Fruit fly (Drosophila melanogaster) whole organism, embryonic: ENCODE measurements around the gene Ifrd1.

Source experiments
- Abd-B ChIP-seq: fragments of 200-800 bp; sonication (Bioruptor generic); optimal IDR thresholded peaks from 2 replicates; lab custom pipeline; 2018; ENCODE audit warnings: missing biosample characterization, mild to moderate bottlenecking, missing genetic modification characterization, moderate library complexity
- Adf1 ChIP-seq: fragments of 200-800 bp; sonication (Bioruptor generic); IDR thresholded peaks from 2 replicates; pipeline ENCODE4 v1.3.6; 2022; ENCODE audit warnings: missing biosample characterization, missing genetic modification characterization
- Blimp-1 ChIP-seq: fragments of 200-800 bp; sonication (Bioruptor generic); optimal IDR thresholded peaks from 3 replicates; lab custom pipeline; 2018; ENCODE audit warnings: missing biosample characterization, missing genetic modification characterization, mild to moderate bottlenecking, moderate library complexity, missing genetic modification reagents
- CG10462 ChIP-seq: fragments of 200-800 bp; sonication (Bioruptor generic); optimal IDR thresholded peaks from 2 replicates; lab custom pipeline; 2016; ENCODE audit warnings: missing biosample characterization, missing genetic modification characterization
- CG11085 ChIP-seq: fragments of 200-800 bp; sonication (Bioruptor generic); IDR thresholded peaks from 2 replicates; pipeline ENCODE4 v1.3.6; 2022; ENCODE audit warnings: missing biosample characterization, missing genetic modification characterization
- CG12071 ChIP-seq: fragments of 200-800 bp; sonication (Bioruptor generic); optimal IDR thresholded peaks from 3 replicates; lab custom pipeline; 2018; ENCODE audit warnings: missing biosample characterization, mild to moderate bottlenecking, missing genetic modification characterization
- CG12744 ChIP-seq: fragments of 200-800 bp; sonication (Bioruptor generic); optimal IDR thresholded peaks from 2 replicates; lab custom pipeline; 2016; ENCODE audit warnings: missing biosample characterization, missing genetic modification characterization
- CG13624 ChIP-seq: fragments of 200-800 bp; sonication (Bioruptor generic); optimal IDR thresholded peaks from 2 replicates; lab custom pipeline; 2016; ENCODE audit warnings: missing biosample characterization, missing genetic modification characterization
- CG15269 ChIP-seq: fragments of 200-800 bp; sonication (Bioruptor generic); optimal IDR thresholded peaks from 2 replicates; lab custom pipeline; 2018; ENCODE audit warnings: missing biosample characterization, mild to moderate bottlenecking, missing genetic modification characterization, moderate library complexity
- CG15479 ChIP-seq: fragments of 200-800 bp; sonication (Bioruptor generic); optimal IDR thresholded peaks from 3 replicates; lab custom pipeline; 2019; ENCODE audit warnings: missing biosample characterization, mild to moderate bottlenecking, missing genetic modification characterization, moderate library complexity
- CG15696 ChIP-seq: fragments of 200-800 bp; sonication (Bioruptor generic); optimal IDR thresholded peaks from 2 replicates; lab custom pipeline; 2019; ENCODE audit warnings: missing biosample characterization, mild to moderate bottlenecking, missing genetic modification characterization, moderate library complexity
- CG16813 ChIP-seq: fragments of 200-800 bp; sonication (Bioruptor generic); IDR thresholded peaks from 3 replicates; pipeline ENCODE4 v1.3.6; 2022; ENCODE audit warnings: missing biosample characterization, missing genetic modification characterization; ENCODE audit not compliant: partially characterized antibody
- CG17568 ChIP-seq: fragments of 200-800 bp; sonication (Bioruptor generic); optimal IDR thresholded peaks from 2 replicates; lab custom pipeline; 2018; ENCODE audit warnings: missing biosample characterization, mild to moderate bottlenecking, missing genetic modification characterization, moderate library complexity
- CG2120 ChIP-seq: fragments of 200-800 bp; sonication (Bioruptor generic); optimal IDR thresholded peaks from 3 replicates; lab custom pipeline; 2016; ENCODE audit warnings: missing biosample characterization, missing genetic modification characterization
- CG31365 ChIP-seq: fragments of 200-800 bp; sonication (Bioruptor generic); optimal IDR thresholded peaks from 2 replicates; lab custom pipeline; 2018; ENCODE audit warnings: missing biosample characterization, mild to moderate bottlenecking, missing genetic modification characterization
- CG4404 ChIP-seq: fragments of 200-800 bp; sonication (Bioruptor generic); IDR thresholded peaks from 2 replicates; pipeline ENCODE4 v1.3.6; 2022; ENCODE audit warnings: missing biosample characterization, missing genetic modification characterization
- CG5953 ChIP-seq: fragments of 200-800 bp; sonication (Bioruptor generic); IDR thresholded peaks from 2 replicates; pipeline ENCODE4 v1.3.6; 2022; ENCODE audit warnings: missing biosample characterization, missing genetic modification characterization
- CG7372 ChIP-seq: fragments of 200-800 bp; sonication (Bioruptor generic); IDR thresholded peaks from 2 replicates; pipeline ENCODE4 v1.3.6; 2022; ENCODE audit warnings: missing biosample characterization, missing genetic modification characterization
- CG8765 ChIP-seq: fragments of 200-800 bp; sonication (Bioruptor generic); IDR thresholded peaks from 2 replicates; pipeline ENCODE4 v1.3.6; 2022; ENCODE audit warnings: missing biosample characterization, missing genetic modification characterization
- CG8924 ChIP-seq: fragments of 200-800 bp; optimal IDR thresholded peaks from 3 replicates; lab custom pipeline; 2019; ENCODE audit warnings: missing biosample characterization, mild to moderate bottlenecking, missing genetic modification characterization, moderate library complexity
- CG9797 ChIP-seq: fragments of 200-800 bp; sonication (Bioruptor generic); optimal IDR thresholded peaks from 3 replicates; lab custom pipeline; 2018; ENCODE audit warnings: missing biosample characterization, mild to moderate bottlenecking, missing genetic modification characterization
- D ChIP-seq, 2 experiments: fragments of 200-800 bp in 1 of 2; fragments of >200 bp in 1 of 2; sonication (Bioruptor generic) in 1 of 2; optimal IDR thresholded peaks; 2 replicates in 1 of 2; 3 replicates in 1 of 2; lab custom pipeline; 2017; ENCODE audit warnings: mild to moderate bottlenecking in 1 of 2, missing biosample characterization in 1 of 2, missing genetic modification characterization in 1 of 2, missing genetic modification reagents in 1 of 2
- Deaf1 ChIP-seq: fragments of 200-800 bp; optimal IDR thresholded peaks from 3 replicates; lab custom pipeline; 2019; ENCODE audit warnings: missing biosample characterization, mild to moderate bottlenecking, missing genetic modification characterization, moderate library complexity
- Doc2 ChIP-seq: fragments of 200-800 bp; sonication (Bioruptor generic); IDR thresholded peaks from 2 replicates; pipeline ENCODE4 v1.3.6; 2022; ENCODE audit warnings: missing biosample characterization, missing genetic modification characterization
- E2f1 ChIP-seq: fragments of 200-800 bp; sonication (Bioruptor generic); IDR thresholded peaks from 2 replicates; pipeline ENCODE4 v1.3.6; 2022; ENCODE audit warnings: missing biosample characterization, missing genetic modification characterization
- GATAe ChIP-seq: fragments of 200-800 bp; sonication (Bioruptor generic); conservative IDR thresholded peaks from 2 replicates; pipeline ENCODE4 v1.3.6; 2022; ENCODE audit warnings: missing biosample characterization, missing genetic modification characterization
- HHEX ChIP-seq: fragments of 200-800 bp; sonication (Bioruptor generic); optimal IDR thresholded peaks from 3 replicates; lab custom pipeline; 2017; ENCODE audit warnings: missing biosample characterization, mild to moderate bottlenecking, missing genetic modification characterization, missing genetic modification reagents
- Hmx ChIP-seq: fragments of 200-800 bp; sonication (Bioruptor generic); optimal IDR thresholded peaks from 2 replicates; lab custom pipeline; 2016; ENCODE audit warnings: missing biosample characterization, missing genetic modification characterization
- Hr51 ChIP-seq, 2 experiments: fragments of 200-800 bp; sonication (Bioruptor generic); optimal IDR thresholded peaks; 2 replicates in 1 of 2; 3 replicates in 1 of 2; lab custom pipeline; 2016 to 2018; ENCODE audit warnings: missing biosample characterization in 2 of 2, missing genetic modification characterization in 2 of 2, mild to moderate bottlenecking in 1 of 2, moderate library complexity in 1 of 2
- Jarid2 ChIP-seq: fragments of 200-800 bp; sonication (Bioruptor generic); optimal IDR thresholded peaks from 3 replicates; lab custom pipeline; 2017; ENCODE audit warnings: mild to moderate bottlenecking, missing biosample characterization, missing genetic modification reagents, missing genetic modification characterization
- Med ChIP-seq: fragments of 200-800 bp; sonication (Bioruptor generic); peaks from one replicate; lab custom pipeline; 2016; ENCODE audit warnings: missing biosample characterization, missing genetic modification characterization, mild to moderate bottlenecking, inconsistent platforms, moderate library complexity
- Rfx ChIP-seq: fragments of 200-800 bp; sonication (Bioruptor generic); IDR thresholded peaks from 2 replicates; pipeline ENCODE4 v1.3.6; 2022; ENCODE audit warnings: missing biosample characterization, missing genetic modification characterization
- Six4 ChIP-seq: fragments of 200-800 bp; sonication (Bioruptor generic); optimal IDR thresholded peaks from 2 replicates; lab custom pipeline; 2016; ENCODE audit warnings: missing biosample characterization, missing genetic modification characterization
- Ssrp ChIP-seq: fragments of 200-800 bp; sonication (Bioruptor generic); optimal IDR thresholded peaks from 2 replicates; lab custom pipeline; 2018; ENCODE audit warnings: missing biosample characterization, mild to moderate bottlenecking, missing genetic modification characterization, moderate library complexity
- ash1 ChIP-seq: fragments of 200-800 bp; sonication (Bioruptor generic); optimal IDR thresholded peaks from 2 replicates; lab custom pipeline; 2018; ENCODE audit warnings: missing biosample characterization, mild to moderate bottlenecking, missing genetic modification characterization
- dmrt99B ChIP-seq: fragments of 200-800 bp; sonication (Bioruptor generic); optimal IDR thresholded peaks from 2 replicates; lab custom pipeline; 2018; ENCODE audit warnings: missing biosample characterization, mild to moderate bottlenecking, missing genetic modification characterization, moderate library complexity
- eve ChIP-seq, 2 experiments: fragments of >200 bp; optimal IDR thresholded peaks; 2 replicates each; lab custom pipeline; 2017; ENCODE audit warnings: missing biosample characterization in 2 of 2, missing genetic modification characterization in 2 of 2
- ind ChIP-seq: fragments of 200-800 bp; sonication (Bioruptor generic); optimal IDR thresholded peaks from 3 replicates; lab custom pipeline; 2016; ENCODE audit warnings: missing biosample characterization, missing genetic modification characterization
- lilli ChIP-seq: fragments of 200-800 bp; sonication (Bioruptor generic); optimal IDR thresholded peaks from 3 replicates; lab custom pipeline; 2016; ENCODE audit warnings: missing biosample characterization, missing genetic modification characterization
- mld ChIP-seq: fragments of 200-800 bp; sonication (Bioruptor generic); IDR thresholded peaks from 3 replicates; pipeline ENCODE4 v1.3.6; 2022; ENCODE audit warnings: missing biosample characterization, missing genetic modification characterization; ENCODE audit not compliant: partially characterized antibody
- oc ChIP-seq: fragments of 200-800 bp; sonication (Bioruptor generic); optimal IDR thresholded peaks from 2 replicates; lab custom pipeline; 2018; ENCODE audit warnings: missing biosample characterization, mild to moderate bottlenecking, missing genetic modification characterization, moderate library complexity
- pb ChIP-seq: fragments of 200-800 bp; sonication (Bioruptor generic); optimal IDR thresholded peaks from 3 replicates; lab custom pipeline; 2016; ENCODE audit warnings: missing biosample characterization, missing genetic modification characterization
- phol ChIP-seq: fragments of 200-800 bp; sonication (Bioruptor generic); optimal IDR thresholded peaks from 3 replicates; lab custom pipeline; 2018; ENCODE audit warnings: missing biosample characterization, mild to moderate bottlenecking, missing genetic modification characterization, moderate library complexity
- ro ChIP-seq: fragments of 200-800 bp; sonication (Bioruptor generic); IDR thresholded peaks from 2 replicates; pipeline ENCODE4 v1.3.6; 2022; ENCODE audit warnings: missing biosample characterization, missing genetic modification characterization
- tio ChIP-seq: fragments of 200-800 bp; sonication (Bioruptor generic); optimal IDR thresholded peaks from 2 replicates; lab custom pipeline; 2017; ENCODE audit warnings: missing biosample characterization, missing genetic modification characterization, inconsistent platforms
- tll ChIP-seq, 2 experiments: fragments of 200-800 bp in 1 of 2; fragments of >200 bp in 1 of 2; sonication (Bioruptor generic) in 1 of 2; optimal IDR thresholded peaks; 2 replicates each; lab custom pipeline; 2017 to 2019; ENCODE audit warnings: missing biosample characterization in 2 of 2, missing genetic modification characterization in 2 of 2, mild to moderate bottlenecking in 1 of 2, moderate library complexity in 1 of 2
- wor ChIP-seq: fragments of 200-800 bp; sonication (Bioruptor generic); IDR thresholded peaks from 2 replicates; pipeline ENCODE4 v1.3.6; 2022; ENCODE audit warnings: missing biosample characterization, missing genetic modification characterization
- zen2 ChIP-seq: fragments of 200-800 bp; sonication (Bioruptor generic); IDR thresholded peaks from 3 replicates; pipeline ENCODE4 v1.3.6; 2022; ENCODE audit warnings: missing biosample characterization, missing genetic modification characterization; ENCODE audit not compliant: partially characterized antibody

The Ifrd1 gene

DNA sequence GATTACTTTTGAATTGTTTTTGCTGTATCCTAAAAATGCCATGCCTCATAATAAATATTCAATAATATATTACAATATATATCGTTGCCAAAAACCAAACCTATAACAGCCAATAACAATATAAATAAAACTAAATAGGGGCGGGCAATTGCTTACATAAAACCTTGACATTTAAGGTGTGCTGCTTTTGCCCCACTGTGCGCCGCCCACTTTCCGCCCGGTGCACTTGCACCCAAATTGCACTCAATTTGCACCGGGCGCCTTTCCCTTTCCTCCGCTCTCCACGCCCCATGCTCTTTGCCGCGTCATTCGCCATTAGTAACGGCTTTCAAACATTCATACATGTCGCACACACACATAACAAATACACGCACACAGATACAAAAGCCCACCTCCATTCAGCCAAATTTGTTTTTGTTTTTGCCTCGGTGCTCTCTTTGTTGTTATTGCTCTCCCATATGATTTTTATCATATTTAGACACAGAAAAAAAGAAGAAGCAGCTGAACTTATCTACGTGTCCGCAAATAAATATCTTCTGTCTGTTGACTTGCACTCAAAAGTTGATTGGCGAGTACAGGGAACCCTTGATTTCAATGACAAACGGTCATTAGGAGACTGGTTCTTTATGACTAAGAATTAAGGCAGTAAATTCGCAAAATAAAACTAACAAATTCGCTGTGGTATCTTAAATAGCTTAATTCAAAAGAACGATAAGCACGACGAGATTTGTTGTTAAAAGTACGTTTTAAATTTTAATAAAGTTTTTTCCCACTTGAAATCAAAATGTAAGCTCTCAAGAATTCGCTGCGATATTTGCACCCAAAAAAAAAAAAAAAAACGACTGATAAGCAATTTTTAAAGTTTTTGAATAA, 16.2 kb downstream of the Ifrd1 start (continued):
- TF ChIP-seq CG9797 (GFP tag; lab: Kevin White, UChicago) (no peak), CG15269 (tag; lab: Kevin White, UChicago) (peak; percentile 25), ro (GFP tag; lab: Robert Waterston, UW) (no peak), CG7372 (GFP tag; lab: Robert Waterston, UW) (no peak), CG11085 (GFP tag; lab: Robert Waterston, UW) (no peak), CG12071 (peak; percentile 42), Jarid2 (GFP tag; lab: Kevin White, UChicago) (no peak), Hr51 (GFP tag; optimal IDR thresholded peaks at IDR 0.05; lab: Kevin White, UChicago) (peak in 1 of 2 experiments; percentile 42), Deaf1 (tag; lab: Kevin White, UChicago) (no peak), CG4404 (GFP tag; lab: Robert Waterston, UW) (no peak), Rfx (GFP tag; lab: Robert Waterston, UW) (0 out of 2 replicates have a peak, but pooled peaks have one; percentile 31), Doc2 (no peak), mld (GFP tag; lab: Robert Waterston, UW) (no peak), Blimp-1 (peak; percentile 62), pb (GFP tag; lab: Kevin White, UChicago) (no peak), CG15479 (GFP tag; lab: Kevin White, UChicago) (peak; percentile 74), oc (tag; lab: Kevin White, UChicago) (no peak), CG5953 (GFP tag; lab: Robert Waterston, UW) (no peak), eve (GFP tag; optimal IDR thresholded peaks at IDR 0.05; lab: Kevin White, UChicago) (peak in 1 of 2 experiments; percentile 22), CG12744 (GFP tag; lab: Kevin White, UChicago) (no peak), HHEX (GFP tag; lab: Kevin White, UChicago) (no peak), CG13624 (no peak), CG16813 (GFP tag; lab: Robert Waterston, UW) (no peak), Abd-B (no peak), tll (GFP tag; optimal IDR thresholded peaks at IDR 0.05; lab: Kevin White, UChicago) (no peak), CG8765 (no peak), Six4 (no peak), CG31365 (no peak), CG15696 (tag; lab: Kevin White, UChicago) (no peak), ash1 (peak; percentile 20), ind (GFP tag; lab: Kevin White, UChicago) (peak; percentile 12), CG8924 (tag; lab: Kevin White, UChicago) (peak; percentile 24), Adf1 (no peak), GATAe (GFP tag; lab: Robert Waterston, UW) (no peak), tio (GFP tag; lab: Kevin White, UChicago) (no peak), CG17568 (GFP tag; lab: Kevin White, UChicago) (no peak), phol (peak; percentile 24), lilli (GFP tag; lab: Kevin White, UChicago) (peak; percentile 31), zen2 (GFP tag; lab: Robert Waterston, UW) (no peak), CG2120 (GFP tag; lab: Kevin White, UChicago) (peak; percentile 31), D (optimal IDR thresholded peaks at IDR 0.05; lab: Kevin White, UChicago) (no peak), D (GFP tag; optimal IDR thresholded peaks at IDR 0.05; lab: Kevin White, UChicago) (no peak), wor (GFP tag; lab: Robert Waterston, UW) (no peak), E2f1 (no peak), Hmx (GFP tag; lab: Kevin White, UChicago) (no peak), dmrt99B (tag; lab: Kevin White, UChicago) (peak; percentile 45), Ssrp (tag; lab: Kevin White, UChicago) (peak; percentile 55), Med (GFP tag; lab: Kevin White, UChicago) (peak; percentile 66), CG10462 (no peak)
